Fruit fly (Drosophila melanogaster) whole organism, embryonic: ENCODE results near the gene Ku80.

Experiments used
- Atf-2 ChIP-seq: fragments of 200-800 bp; sonication (Bioruptor generic); optimal IDR thresholded peaks from 2 replicates; lab custom pipeline; 2016; ENCODE audit warnings: missing biosample characterization, missing genetic modification characterization
- CG10366 ChIP-seq: fragments of 200-800 bp; sonication (Bioruptor generic); IDR thresholded peaks from 2 replicates; pipeline ENCODE4 v1.3.6; 2022; ENCODE audit warnings: missing biosample characterization, missing genetic modification characterization
- CG12104 ChIP-seq: fragments of 200-800 bp; sonication (Bioruptor generic); optimal IDR thresholded peaks from 3 replicates; lab custom pipeline; 2016; ENCODE audit warnings: missing biosample characterization, missing genetic modification characterization
- CG12744 ChIP-seq: fragments of 200-800 bp; sonication (Bioruptor generic); optimal IDR thresholded peaks from 2 replicates; lab custom pipeline; 2016; ENCODE audit warnings: missing biosample characterization, missing genetic modification characterization
- CG14710 ChIP-seq: fragments of 200-800 bp; sonication (Bioruptor generic); optimal IDR thresholded peaks from 3 replicates; lab custom pipeline; 2019; ENCODE audit warnings: missing biosample characterization, mild to moderate bottlenecking, missing genetic modification characterization, moderate library complexity
- CG15514 ChIP-seq: fragments of 200-800 bp; sonication (Bioruptor generic); optimal IDR thresholded peaks from 3 replicates; lab custom pipeline; 2017; ENCODE audit warnings: missing biosample characterization, missing genetic modification characterization, mild to moderate bottlenecking, moderate library complexity, missing genetic modification reagents
- CG15696 ChIP-seq: fragments of 200-800 bp; sonication (Bioruptor generic); optimal IDR thresholded peaks from 2 replicates; lab custom pipeline; 2019; ENCODE audit warnings: missing biosample characterization, mild to moderate bottlenecking, missing genetic modification characterization, moderate library complexity
- CG17328 ChIP-seq: fragments of 200-800 bp; sonication (Bioruptor generic); IDR thresholded peaks from 2 replicates; pipeline ENCODE4 v1.3.6; 2022; ENCODE audit warnings: missing biosample characterization, missing genetic modification characterization
- CG1792 ChIP-seq: fragments of 200-800 bp; sonication (Bioruptor generic); optimal IDR thresholded peaks from 2 replicates; lab custom pipeline; 2016; ENCODE audit warnings: missing biosample characterization, missing genetic modification characterization
- CG18599 ChIP-seq: fragments of 200-800 bp; sonication (Bioruptor generic); optimal IDR thresholded peaks from 3 replicates; lab custom pipeline; 2017; ENCODE audit warnings: missing biosample characterization, missing genetic modification characterization, mild to moderate bottlenecking, moderate library complexity, missing genetic modification reagents
- CG31224 ChIP-seq: fragments of 200-800 bp; sonication (Bioruptor generic); IDR thresholded peaks from 2 replicates; pipeline ENCODE4 v1.3.6; 2022; ENCODE audit warnings: missing biosample characterization, missing genetic modification characterization
- CG31441 ChIP-seq: fragments of 200-800 bp; sonication (Bioruptor generic); IDR thresholded peaks from 2 replicates; pipeline ENCODE4 v1.3.6; 2022; ENCODE audit warnings: missing biosample characterization, missing genetic modification characterization
- CG32767 ChIP-seq: fragments of 200-800 bp; sonication (Bioruptor generic); IDR thresholded peaks from 2 replicates; pipeline ENCODE4 v1.3.6; 2022; ENCODE audit warnings: missing biosample characterization, missing genetic modification characterization
- CG4617 ChIP-seq: fragments of 200-800 bp; sonication (Bioruptor generic); optimal IDR thresholded peaks from 3 replicates; lab custom pipeline; 2016; ENCODE audit warnings: missing biosample characterization, missing genetic modification characterization, borderline replicate concordance
- CG6272 ChIP-seq: fragments of 200-800 bp; sonication (Bioruptor generic); IDR thresholded peaks from 2 replicates; pipeline ENCODE4 v1.3.6; 2022; ENCODE audit warnings: missing biosample characterization, missing genetic modification characterization
- CG6813 ChIP-seq: fragments of 200-800 bp; sonication (Bioruptor generic); optimal IDR thresholded peaks from 2 replicates; lab custom pipeline; 2017; ENCODE audit warnings: missing biosample characterization, missing genetic modification characterization, mild to moderate bottlenecking, moderate library complexity, missing genetic modification reagents
- CG9609 ChIP-seq: fragments of 200-800 bp; sonication (Bioruptor generic); optimal IDR thresholded peaks from 3 replicates; lab custom pipeline; 2016; ENCODE audit warnings: missing biosample characterization, missing genetic modification characterization
- CG9817 ChIP-seq: fragments of 200-800 bp; sonication (Bioruptor generic); optimal IDR thresholded peaks from 2 replicates; lab custom pipeline; 2018; ENCODE audit warnings: missing biosample characterization, mild to moderate bottlenecking, missing genetic modification characterization, moderate library complexity
- CG9876 ChIP-seq: fragments of 200-800 bp; sonication (Bioruptor generic); optimal IDR thresholded peaks from 2 replicates; lab custom pipeline; 2016; ENCODE audit warnings: missing biosample characterization, missing genetic modification characterization
- CTCF ChIP-seq: fragments of 200-800 bp; sonication (Bioruptor generic); optimal IDR thresholded peaks from 2 replicates; lab custom pipeline; 2017; ENCODE audit warnings: missing biosample characterization, mild to moderate bottlenecking, missing genetic modification characterization, moderate library complexity
- D19A ChIP-seq: fragments of 200-800 bp; optimal IDR thresholded peaks from 3 replicates; lab custom pipeline; 2019; ENCODE audit warnings: missing biosample characterization, mild to moderate bottlenecking, missing genetic modification characterization, moderate library complexity
- Dip2 ChIP-seq: fragments of 200-800 bp; sonication (Bioruptor generic); IDR thresholded peaks from 2 replicates; pipeline ENCODE4 v1.3.6; 2022; ENCODE audit warnings: missing biosample characterization, missing genetic modification characterization
- Dp ChIP-seq: fragments of 200-800 bp; sonication (Bioruptor generic); optimal IDR thresholded peaks from 2 replicates; lab custom pipeline; 2018; ENCODE audit warnings: missing biosample characterization, mild to moderate bottlenecking, missing genetic modification characterization, moderate library complexity
- E2f2 ChIP-seq: fragments of 200-800 bp; sonication (Bioruptor generic); IDR thresholded peaks from 2 replicates; pipeline ENCODE4 v1.3.6; 2022; ENCODE audit warnings: missing biosample characterization, missing genetic modification characterization
- Fer2 ChIP-seq: fragments of 200-800 bp; sonication (Bioruptor generic); optimal IDR thresholded peaks from 2 replicates; lab custom pipeline; 2018; ENCODE audit warnings: missing biosample characterization, mild to moderate bottlenecking, missing genetic modification characterization, moderate library complexity
- Gsc ChIP-seq: fragments of 200-800 bp; sonication (Bioruptor generic); IDR thresholded peaks from 2 replicates; pipeline ENCODE4 v1.3.6; 2022; ENCODE audit warnings: missing biosample characterization, missing genetic modification characterization
- HmgD ChIP-seq: fragments of 200-800 bp; sonication (Bioruptor generic); optimal IDR thresholded peaks from 3 replicates; lab custom pipeline; 2016; ENCODE audit warnings: missing biosample characterization, missing genetic modification characterization
- HmgZ ChIP-seq: fragments of 200-800 bp; sonication (Bioruptor generic); optimal IDR thresholded peaks from 2 replicates; lab custom pipeline; 2018; ENCODE audit warnings: missing biosample characterization, mild to moderate bottlenecking, missing genetic modification characterization
- Lhr ChIP-seq: fragments of 200-800 bp; sonication (Bioruptor generic); optimal IDR thresholded peaks from 3 replicates; lab custom pipeline; 2017; ENCODE audit warnings: mild to moderate bottlenecking, missing biosample characterization, missing genetic modification reagents, missing genetic modification characterization
- Lim3 ChIP-seq: fragments of 200-800 bp; sonication (Bioruptor generic); IDR thresholded peaks from 2 replicates; pipeline ENCODE4 v1.3.6; 2022; ENCODE audit warnings: missing biosample characterization, missing genetic modification characterization
- Lpt ChIP-seq: fragments of >200 bp; optimal IDR thresholded peaks from 2 replicates; lab custom pipeline; 2018; ENCODE audit warnings: missing biosample characterization, missing genetic modification characterization
- MTF-1 ChIP-seq: fragments of 200-800 bp; sonication (Bioruptor generic); optimal IDR thresholded peaks from 2 replicates; lab custom pipeline; 2018; ENCODE audit warnings: missing biosample characterization, mild to moderate bottlenecking, missing genetic modification characterization, borderline replicate concordance
- Mrtf ChIP-seq: fragments of 200-800 bp; sonication (Bioruptor generic); IDR thresholded peaks from 3 replicates; pipeline ENCODE4 v1.3.6; 2022; ENCODE audit warnings: missing biosample characterization, missing genetic modification characterization
- Myb ChIP-seq: fragments of 200-800 bp; sonication (Bioruptor generic); optimal IDR thresholded peaks from 2 replicates; lab custom pipeline; 2016; ENCODE audit warnings: missing biosample characterization, missing genetic modification characterization
- NK7.1 ChIP-seq: fragments of 200-800 bp; sonication (Bioruptor generic); optimal IDR thresholded peaks from 3 replicates; lab custom pipeline; 2016; ENCODE audit warnings: missing biosample characterization, missing genetic modification characterization
- crol ChIP-seq: fragments of 200-800 bp; sonication (Bioruptor generic); IDR thresholded peaks from 2 replicates; pipeline ENCODE4 v1.3.6; 2022; ENCODE audit warnings: missing biosample characterization, missing genetic modification characterization
- gt ChIP-seq: fragments of 200-800 bp; sonication (Bioruptor generic); IDR thresholded peaks from 2 replicates; pipeline ENCODE4 v1.3.6; 2022; ENCODE audit warnings: missing biosample characterization, missing genetic modification characterization
- ken ChIP-seq: fragments of 200-800 bp; sonication (Bioruptor generic); IDR thresholded peaks from 3 replicates; pipeline ENCODE4 v1.3.6; 2022; ENCODE audit warnings: missing biosample characterization, missing genetic modification characterization
- maf-S ChIP-seq: fragments of 200-800 bp; sonication (Bioruptor generic); optimal IDR thresholded peaks from 2 replicates; lab custom pipeline; 2016; ENCODE audit warnings: missing biosample characterization, missing genetic modification characterization
- mam ChIP-seq: fragments of 200-800 bp; sonication (Bioruptor generic); optimal IDR thresholded peaks from 3 replicates; lab custom pipeline; 2016; ENCODE audit warnings: missing biosample characterization, missing genetic modification characterization
- prd ChIP-seq, 3 experiments: fragments of >200 bp in 2 of 3; fragments of 200-800 bp in 1 of 3; sonication (Bioruptor generic) in 1 of 3; optimal IDR thresholded peaks in 2 of 3; IDR thresholded peaks in 1 of 3; 2 replicates in 2 of 3; 3 replicates in 1 of 3; pipeline versions ENCODE4 v1.3.6 to Lab custom; 2017 to 2022; ENCODE audit warnings: missing biosample characterization in 1 of 3, missing genetic modification characterization in 1 of 3
- rib ChIP-seq: fragments of 200-800 bp; sonication (Bioruptor generic); IDR thresholded peaks from 2 replicates; pipeline ENCODE4 v1.3.6; 2022; ENCODE audit warnings: missing biosample characterization, missing genetic modification characterization
- schlank ChIP-seq: fragments of 200-800 bp; sonication (Bioruptor generic); optimal IDR thresholded peaks from 2 replicates; lab custom pipeline; 2018; ENCODE audit warnings: missing biosample characterization, mild to moderate bottlenecking, missing genetic modification characterization
- sens ChIP-seq: fragments of 200-800 bp; sonication (Bioruptor generic); peaks from one replicate; lab custom pipeline; 2016; ENCODE audit warnings: missing biosample characterization, missing genetic modification characterization
- slp2 ChIP-seq: fragments of 200-800 bp; sonication (Bioruptor generic); optimal IDR thresholded peaks from 2 replicates; lab custom pipeline; 2016; ENCODE audit warnings: missing biosample characterization, missing genetic modification characterization
- tap ChIP-seq: fragments of 200-800 bp; optimal IDR thresholded peaks from 3 replicates; lab custom pipeline; 2019; ENCODE audit warnings: missing biosample characterization, mild to moderate bottlenecking, missing genetic modification characterization, moderate library complexity
- tio ChIP-seq: fragments of 200-800 bp; sonication (Bioruptor generic); optimal IDR thresholded peaks from 2 replicates; lab custom pipeline; 2017; ENCODE audit warnings: missing biosample characterization, missing genetic modification characterization, inconsistent platforms
- trem ChIP-seq: fragments of 200-800 bp; optimal IDR thresholded peaks from 3 replicates; lab custom pipeline; 2019; ENCODE audit warnings: missing biosample characterization, mild to moderate bottlenecking, missing genetic modification characterization, moderate library complexity
- tup ChIP-seq: fragments of 200-800 bp; sonication (Bioruptor generic); optimal IDR thresholded peaks from 2 replicates; lab custom pipeline; 2016; ENCODE audit warnings: missing biosample characterization, mild to moderate bottlenecking, missing genetic modification characterization, moderate library complexity
- vfl ChIP-seq: fragments of 200-800 bp; sonication (Bioruptor generic); optimal IDR thresholded peaks from 2 replicates; lab custom pipeline; 2016; ENCODE audit warnings: missing biosample characterization, missing genetic modification characterization
- zfh1 ChIP-seq: fragments of 200-800 bp; sonication (Bioruptor generic); IDR thresholded peaks from 3 replicates; pipeline ENCODE4 v1.3.6; 2022; ENCODE audit warnings: missing biosample characterization, missing genetic modification characterization

Ku80 gene

DNA sequence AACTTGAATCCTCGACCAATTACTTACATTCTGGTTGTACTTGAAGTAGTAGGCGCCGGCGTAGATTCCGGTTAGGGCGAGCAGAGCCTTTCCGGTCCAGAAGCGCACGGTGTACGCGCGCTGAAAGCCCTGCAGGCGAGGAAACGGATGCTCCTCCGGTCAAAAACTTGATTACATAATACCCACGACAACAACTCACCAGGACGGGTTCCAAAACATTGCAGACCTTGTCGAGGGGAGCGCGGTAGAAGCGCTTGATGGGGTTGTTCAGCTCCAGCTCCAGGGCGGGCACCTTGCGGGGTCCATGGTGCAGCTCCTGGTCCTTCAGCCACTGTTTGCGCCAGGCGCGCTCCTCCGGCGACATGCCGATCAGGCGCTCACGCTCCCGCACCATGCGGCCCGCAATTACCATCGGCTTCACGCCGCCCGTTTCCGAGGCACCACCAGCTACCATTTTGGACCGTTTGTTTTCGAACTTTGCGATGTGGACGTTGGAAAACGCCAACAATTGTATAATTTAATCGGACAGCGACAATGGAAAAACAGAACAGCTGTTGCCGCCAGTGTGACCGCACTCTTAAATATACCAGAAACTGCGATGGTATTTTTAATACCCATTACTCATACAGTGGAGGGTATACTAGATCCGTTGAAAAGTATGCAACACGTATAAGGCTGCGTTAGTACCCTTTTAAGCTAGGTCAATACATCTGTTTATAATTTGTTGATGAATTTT lies 20.3 kb downstream of the Ku80 start, which contains the start of gene ND-B17 (continued):
- TF ChIP-seq Mrtf (GFP tag; lab: Robert Waterston, UW) (no peak; the same call in 2 of the 3 replicates), HmgZ (tag; lab: Kevin White, UChicago) (peak; percentile 73), Gsc (GFP tag; lab: Robert Waterston, UW) (no peak), CG4617 (peak; percentile 19), CG12744 (GFP tag; lab: Kevin White, UChicago) (no peak), CG6272 (GFP tag; lab: Robert Waterston, UW) (no peak), CG32767 (GFP tag; lab: Robert Waterston, UW) (0 out of 2 replicates have a peak, but pooled peaks have one; percentile 31), CG9817 (peak; percentile 23), Lhr (GFP tag; lab: Kevin White, UChicago) (peak; percentile 65), CG17328 (GFP tag; lab: Robert Waterston, UW) (peak; percentile 71), zfh1 (GFP tag; lab: Robert Waterston, UW) (peak; percentile 74), Myb (GFP tag; lab: Kevin White, UChicago) (peak; percentile 38), crol (GFP tag; lab: Robert Waterston, UW) (no peak), MTF-1 (GFP tag; lab: Kevin White, UChicago) (no peak), CG9609 (GFP tag; lab: Kevin White, UChicago) (peak; percentile 29), Lim3 (no peak), tio (GFP tag; lab: Kevin White, UChicago) (no peak), schlank (tag; lab: Kevin White, UChicago) (no peak), HmgD (peak; percentile 61), D19A (tag; lab: Kevin White, UChicago) (no peak), tap (tag; lab: Kevin White, UChicago) (no peak), CG6813 (GFP tag; lab: Kevin White, UChicago) (no peak), CG31441 (no peak), Atf-2 (peak; percentile 43), Lpt (GFP tag; lab: Kevin White, UChicago) (no peak), tup (no peak), Fer2 (tag; lab: Kevin White, UChicago) (no peak), CG1792 (GFP tag; lab: Kevin White, UChicago) (no peak), CG31224 (no peak), prd (optimal IDR thresholded peaks at IDR 0.05; lab: Kevin White, UChicago) (no peak), prd (GFP tag; IDR thresholded peaks at IDR 0.05; lab: Robert Waterston, UW) (no peak; the same call in 2 of the 3 replicates), gt (GFP tag; lab: Robert Waterston, UW) (no peak), mam (peak; percentile 76), ken (peak; percentile 75)
- TF ChIP-seq, all 482 proteins: peak for 186

DNA sequence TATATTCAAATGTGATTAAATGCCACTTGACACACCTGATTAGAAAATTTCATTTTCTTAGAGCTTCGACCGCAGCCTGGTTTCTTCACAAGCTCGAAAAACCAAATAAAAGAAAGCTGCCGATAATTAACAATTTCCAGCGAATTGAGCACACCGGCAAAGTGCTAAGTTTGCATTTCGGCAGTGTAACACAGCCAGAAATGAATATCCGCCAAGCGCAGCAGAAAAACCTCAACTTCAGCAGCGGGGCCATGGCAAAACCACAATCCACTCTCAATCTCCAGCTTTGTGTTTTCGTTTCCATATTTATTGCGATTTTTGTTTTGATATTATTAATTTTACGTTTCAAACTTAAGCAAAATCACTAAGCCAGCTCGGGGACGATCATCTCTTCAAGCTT lies 21.6 kb downstream of the Ku80 start:
- TF ChIP-seq CG18599 (GFP tag; lab: Kevin White, UChicago) (no peak), maf-S (GFP tag; lab: Kevin White, UChicago) (no peak), rib (0 out of 2 replicates have a peak, but pooled peaks have one; percentile 37), CG12104 (GFP tag; lab: Kevin White, UChicago) (no peak), sens (GFP tag; lab: Kevin White, UChicago) (peak; percentile 36)

DNA sequence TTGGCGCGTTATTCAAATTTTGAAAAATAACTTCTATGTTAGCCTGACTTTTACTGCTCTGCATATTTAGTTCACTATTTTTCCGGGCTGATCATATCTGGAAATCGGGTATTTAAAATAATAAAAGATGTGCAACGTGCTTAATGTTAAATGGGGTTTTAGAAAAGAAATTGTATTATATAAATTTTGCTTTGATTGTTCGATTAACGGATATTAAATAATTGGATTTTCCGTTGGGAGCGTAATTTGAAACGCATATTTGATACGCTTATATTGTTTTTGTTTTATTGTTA lies 22.8 kb downstream of the Ku80 start:
- TF ChIP-seq vfl (GFP tag; lab: Kevin White, UChicago) = no peak
- TF ChIP-seq trem (tag; lab: Kevin White, UChicago) = peak; percentile 45
- no peak for TF ChIP-seq CG15696
- no peak for TF ChIP-seq CG10366 (GFP tag; lab: Robert Waterston, UW)
- TF ChIP-seq CG9876 (GFP tag; lab: Kevin White, UChicago) = no peak
- peak; percentile 45 for TF ChIP-seq E2f2 (GFP tag; lab: Robert Waterston, UW)
- peak; percentile 76 for TF ChIP-seq sens (GFP tag; lab: Kevin White, UChicago)
- TF ChIP-seq Dp (GFP tag; lab: Kevin White, UChicago) = peak; percentile 56
- no peak for TF ChIP-seq Dip2 (GFP tag; lab: Robert Waterston, UW)
- TF ChIP-seq CG14710 = no peak
- no peak for TF ChIP-seq CG15514 (GFP tag; lab: Kevin White, UChicago)
- no peak for TF ChIP-seq slp2 (GFP tag; lab: Kevin White, UChicago)
- TF ChIP-seq NK7.1 = no peak
- peak; percentile 15 for TF ChIP-seq CTCF (GFP tag; lab: Kevin White, UChicago)
